Worm (Caenorhabditis elegans): Measurements from ENCODE around the gene his-41.
A peak's percentile ranks its signal among the peaks of the same experiment; 100 is the strongest.

Gene his-41

DNA sequence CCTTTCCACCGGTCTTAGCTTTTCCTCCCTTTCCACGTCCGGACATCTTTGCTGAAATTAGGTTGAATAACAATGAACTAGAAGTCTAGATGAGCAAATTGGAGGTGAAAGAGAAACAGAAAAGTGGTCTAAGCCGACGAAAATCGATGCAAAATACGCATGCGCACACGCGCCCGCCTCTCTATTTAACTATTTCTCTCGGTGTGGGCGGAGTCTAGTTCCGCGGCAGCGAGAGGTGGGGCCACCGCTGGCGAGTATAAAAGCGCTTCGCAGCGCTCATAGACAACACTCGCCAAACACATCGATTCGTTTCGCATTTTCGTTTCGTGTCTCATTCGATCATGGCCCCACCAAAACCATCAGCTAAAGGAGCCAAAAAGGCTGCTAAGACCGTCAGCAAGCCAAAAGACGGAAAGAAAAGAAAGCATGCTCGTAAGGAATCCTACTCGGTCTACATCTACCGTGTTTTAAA is at the start of gene his-41, which contains the start of gene his-35:
TSS of gene his-41 (plus strand) at position 299 of the 472 bp plus-strand sequence.
TSS of gene his-35 (minus strand) at position 51 of the 472 bp plus-strand sequence.
- TF ChIP-seq nhr-12 (tag; optimal IDR thresholded peaks at IDR 0.05) (no peak), pha-4 (tag; optimal IDR thresholded peaks at IDR 0.05) (peak; percentile 32), ces-1 (GFP tag; optimal IDR thresholded peaks at IDR 0.05) (peak; percentile 26), ceh-83 (GFP tag; optimal IDR thresholded peaks at IDR 0.05) (no peak)

ce11 chrV:9496742-9497141 is 48.6 kb upstream of the his-41 start, which contains the start of gene gsnl-1:
Gene gsnl-1 (plus strand): TSS chrV:9497042.
- no peak for TF ChIP-seq nhr-76 (tag; optimal IDR thresholded peaks at IDR 0.05)
- no peak for TF ChIP-seq ceh-83 (GFP tag; optimal IDR thresholded peaks at IDR 0.05)
- TF ChIP-seq lsy-2 (tag; optimal IDR thresholded peaks at IDR 0.05), result no peak
- TF ChIP-seq flh-1 (GFP tag; optimal IDR thresholded peaks at IDR 0.05), result no peak
- TF ChIP-seq drap-1 (GFP tag; optimal IDR thresholded peaks at IDR 0.05), result no peak
- no peak for TF ChIP-seq ceh-43 (GFP tag; optimal IDR thresholded peaks at IDR 0.05)
- TF ChIP-seq sem-2 (GFP tag; optimal IDR thresholded peaks at IDR 0.05), result no peak
- TF ChIP-seq M03D4.4 (tag; optimal IDR thresholded peaks at IDR 0.05), result no peak

- TF ChIP-seq unc-62 (GFP tag; optimal IDR thresholded peaks at IDR 0.05) (no peak), ceh-83 (GFP tag; optimal IDR thresholded peaks at IDR 0.05) (no peak), nhr-2 (tag; optimal IDR thresholded peaks at IDR 0.05) (no peak), sem-2 (GFP tag; optimal IDR thresholded peaks at IDR 0.05) (no peak), tbx-8 (GFP tag; optimal IDR thresholded peaks at IDR 0.05) (no peak), lin-13 (tag; optimal IDR thresholded peaks at IDR 0.05) (no peak), unc-39 (tag; optimal IDR thresholded peaks at IDR 0.05) (no peak), ztf-11 (tag; optimal IDR thresholded peaks at IDR 0.05) (no peak), unc-120 (tag; optimal IDR thresholded peaks at IDR 0.05; ENCODE audit: poor library complexity, severe bottlenecking) (no peak), mls-2 (tag; optimal IDR thresholded peaks at IDR 0.05) (no peak), elt-1 (tag; optimal IDR thresholded peaks at IDR 0.05; ENCODE audit: borderline replicate concordance, insufficient read depth) (no peak), sptf-1 (tag; optimal IDR thresholded peaks at IDR 0.05) (no peak), lin-32 (GFP tag; optimal IDR thresholded peaks at IDR 0.05) (no peak), nhr-76 (tag; optimal IDR thresholded peaks at IDR 0.05) (no peak), nhr-12 (tag; optimal IDR thresholded peaks at IDR 0.05) (no peak), blmp-1 (tag; optimal IDR thresholded peaks at IDR 0.05) (no peak)
Measured at ce11 chrV:9499295-9499694, 46.0 kb upstream of the his-41 start.

ce11 chrV:9500826-9501451 is 44.4 kb upstream of the his-41 start, which contains the start of gene swt-5:
Gene swt-5 (plus strand): TSS chrV:9501401.
- TF ChIP-seq ceh-43 (GFP tag; optimal IDR thresholded peaks at IDR 0.05) (no peak), lin-13 (tag; optimal IDR thresholded peaks at IDR 0.05) (no peak), hlh-1 (tag; optimal IDR thresholded peaks at IDR 0.05) (no peak), lsy-2 (tag; optimal IDR thresholded peaks at IDR 0.05) (no peak), cnd-1 (tag; optimal IDR thresholded peaks at IDR 0.05) (no peak), ceh-39 (tag; optimal IDR thresholded peaks at IDR 0.05) (no peak), snpc-4 (tag; optimal IDR thresholded peaks at IDR 0.05) (no peak), lin-32 (GFP tag; optimal IDR thresholded peaks at IDR 0.05) (no peak), ham-2 (GFP tag; optimal IDR thresholded peaks at IDR 0.05) (no peak), drap-1 (GFP tag; optimal IDR thresholded peaks at IDR 0.05) (no peak), mep-1 (tag; optimal IDR thresholded peaks at IDR 0.05) (no peak), unc-120 (tag; optimal IDR thresholded peaks at IDR 0.05; ENCODE audit: poor library complexity, severe bottlenecking) (no peak)

DNA sequence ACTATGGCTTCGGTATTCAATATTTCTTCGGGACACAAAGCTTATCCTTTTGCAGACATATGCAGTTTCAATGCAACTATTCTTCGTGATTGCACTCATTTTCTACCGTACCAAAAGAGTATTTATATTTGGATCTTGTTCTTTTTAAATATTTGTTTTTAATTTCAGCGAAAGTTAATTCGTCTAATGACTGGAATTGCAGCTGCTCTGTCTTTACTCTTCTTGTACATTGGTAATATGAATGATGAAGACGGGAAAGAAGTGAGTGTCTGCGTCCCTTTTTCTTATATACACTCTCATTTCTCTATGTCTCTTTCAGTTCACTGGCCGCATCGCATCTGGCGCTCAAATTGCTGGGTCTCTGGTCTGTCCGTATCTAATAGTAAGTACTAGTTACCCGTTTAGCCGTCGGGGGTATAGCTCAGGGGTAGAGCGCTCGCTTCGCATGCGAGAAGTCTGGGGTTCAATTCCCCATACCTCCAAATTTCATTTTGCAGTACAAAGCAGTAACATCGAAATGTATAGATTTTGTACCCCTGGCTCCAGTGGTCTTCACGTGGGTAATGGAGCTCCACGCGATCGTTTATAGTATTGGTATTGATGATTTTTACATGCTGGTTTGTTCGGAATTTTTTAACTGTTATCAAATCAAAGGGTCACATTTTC is 42.1 kb upstream of the his-41 start:
- TF ChIP-seq lin-13 (tag; optimal IDR thresholded peaks at IDR 0.05) (peak; percentile 31), ceh-43 (GFP tag; optimal IDR thresholded peaks at IDR 0.05) (peak; percentile 89), ztf-11 (tag; optimal IDR thresholded peaks at IDR 0.05) (no peak), drap-1 (GFP tag; optimal IDR thresholded peaks at IDR 0.05) (peak; percentile 92), hlh-1 (tag; optimal IDR thresholded peaks at IDR 0.05) (peak; percentile 40), unc-120 (tag; optimal IDR thresholded peaks at IDR 0.05; ENCODE audit: poor library complexity, severe bottlenecking) (peak; percentile 91), mep-1 (tag; optimal IDR thresholded peaks at IDR 0.05) (peak; percentile 62), sem-2 (GFP tag; optimal IDR thresholded peaks at IDR 0.05) (peak; percentile 88), ces-1 (GFP tag; optimal IDR thresholded peaks at IDR 0.05) (peak; percentile 67), nhr-237 (tag; optimal IDR thresholded peaks at IDR 0.05) (no peak), elt-3 (tag; optimal IDR thresholded peaks at IDR 0.05) (no peak), mls-2 (tag; optimal IDR thresholded peaks at IDR 0.05) (peak; percentile 96), sptf-1 (tag; optimal IDR thresholded peaks at IDR 0.05) (peak; percentile 95), cnd-1 (tag; optimal IDR thresholded peaks at IDR 0.05) (peak; percentile 88), flh-1 (GFP tag; optimal IDR thresholded peaks at IDR 0.05) (peak; percentile 68), M03D4.4 (tag; optimal IDR thresholded peaks at IDR 0.05) (peak; percentile 93), blmp-1 (tag; optimal IDR thresholded peaks at IDR 0.05) (no peak), lin-32 (GFP tag; optimal IDR thresholded peaks at IDR 0.05) (peak; percentile 87), tbx-8 (GFP tag; optimal IDR thresholded peaks at IDR 0.05) (peak; percentile 84), nhr-12 (tag; optimal IDR thresholded peaks at IDR 0.05) (peak; percentile 27), unc-39 (tag; optimal IDR thresholded peaks at IDR 0.05) (no peak), bed-3 (GFP tag; optimal IDR thresholded peaks at IDR 0.05) (peak; percentile 82), ceh-83 (GFP tag; optimal IDR thresholded peaks at IDR 0.05) (peak; percentile 94), ham-2 (GFP tag; optimal IDR thresholded peaks at IDR 0.05) (peak; percentile 93)

All from whole organism, mixed stage, embryonic.